Worm (Caenorhabditis elegans) whole organism, midembryonic: ENCODE data around the gene Y47D7A.19.

Experiments
- T22C8.4 ChIP-seq: fragments of 200-800 bp; sonication (Bioruptor generic); IDR thresholded peaks from 2 replicates; pipeline ENCODE4 v1.3.6; 2022; ENCODE audit warnings: missing genetic modification characterization, missing compliant biosample characterization
- cog-1 ChIP-seq: sonication (generic microtip); optimal IDR thresholded peaks from 2 replicates; lab custom pipeline; 2016; ENCODE audit warnings: missing genetic modification characterization, missing compliant biosample characterization
- flt-1 ChIP-seq: fragments of 200-800 bp; sonication (Bioruptor generic); IDR thresholded peaks from 2 replicates; pipeline ENCODE4 v1.3.6; 2022; ENCODE audit warnings: missing genetic modification characterization, missing compliant biosample characterization
- klf-2 ChIP-seq: fragments of 200-800 bp; sonication (Bioruptor generic); conservative IDR thresholded peaks from 2 replicates; pipeline ENCODE4 v1.3.6; 2022; ENCODE audit warnings: missing genetic modification reagents, missing genetic modification characterization, missing compliant biosample characterization
- med-1 ChIP-seq: sonication (generic microtip); optimal IDR thresholded peaks from 2 replicates; lab custom pipeline; 2017; ENCODE audit warnings: missing genetic modification characterization, mild to moderate bottlenecking, missing compliant biosample characterization, antibody characterized with exemption, missing genetic modification reagents; ENCODE audit not compliant: insufficient read depth
- ref-1 ChIP-seq: fragments of 200-800 bp; sonication (Bioruptor generic); conservative IDR thresholded peaks from 2 replicates; pipeline ENCODE4 v1.3.6; 2022; ENCODE audit warnings: missing genetic modification reagents, missing genetic modification characterization, missing compliant biosample characterization
- tab-1 ChIP-seq: fragments of 200-800 bp; sonication (Bioruptor generic); IDR thresholded peaks from 2 replicates; pipeline ENCODE4 v1.3.6; 2022; ENCODE audit warnings: missing genetic modification characterization, missing compliant biosample characterization
- ztf-23 ChIP-seq: fragments of 200-800 bp; sonication (Bioruptor generic); IDR thresholded peaks from 2 replicates; pipeline ENCODE4 v1.3.6; 2022; ENCODE audit warnings: missing genetic modification reagents, missing genetic modification characterization, missing compliant biosample characterization
- ztf-29 ChIP-seq: fragments of 200-800 bp; sonication (Bioruptor generic); IDR thresholded peaks from 2 replicates; pipeline ENCODE4 v1.3.6; 2022; ENCODE audit warnings: missing genetic modification reagents, missing genetic modification characterization, missing compliant biosample characterization

Gene Y47D7A.19

ce11 chrV:4437215-4437614 lies 13.1 kb downstream of the Y47D7A.19 start:
- no peak for TF ChIP-seq flt-1 (GFP tag; lab: Robert Waterston, UW)
- no peak for TF ChIP-seq ref-1 (GFP tag; lab: Robert Waterston, UW)
- TF ChIP-seq klf-2 (GFP tag; lab: Robert Waterston, UW), result no peak
- TF ChIP-seq T22C8.4 (GFP tag; lab: Robert Waterston, UW), result no peak
- TF ChIP-seq ztf-23, result no peak
- TF ChIP-seq tab-1 (GFP tag; lab: Robert Waterston, UW), result no peak
- no peak for TF ChIP-seq med-1 (GFP tag; lab: Kevin White, UChicago)
- no peak for TF ChIP-seq ztf-29 (GFP tag; lab: Robert Waterston, UW)
- no peak for TF ChIP-seq cog-1

ce11 chrV:4442749-4443381 lies 18.7 kb downstream of the Y47D7A.19 start, which contains the start of gene rft-1:
rft-1 (minus strand) TSS chrV:4443223.
- TF ChIP-seq cog-1 (no peak), ref-1 (GFP tag; lab: Robert Waterston, UW) (no peak), T22C8.4 (GFP tag; lab: Robert Waterston, UW) (no peak), tab-1 (GFP tag; lab: Robert Waterston, UW) (no peak)

ce11 chrV:4447637-4448036 lies 23.5 kb downstream of the Y47D7A.19 start:
- no peak for TF ChIP-seq cog-1
- no peak for TF ChIP-seq ztf-29 (GFP tag; lab: Robert Waterston, UW)
- no peak for TF ChIP-seq flt-1 (GFP tag; lab: Robert Waterston, UW)
- no peak for TF ChIP-seq med-1 (GFP tag; lab: Kevin White, UChicago)
- TF ChIP-seq ref-1 (GFP tag; lab: Robert Waterston, UW), result no peak
- no peak for TF ChIP-seq ztf-23
- no peak for TF ChIP-seq tab-1 (GFP tag; lab: Robert Waterston, UW)
- TF ChIP-seq klf-2 (GFP tag; lab: Robert Waterston, UW), result no peak
- no peak for TF ChIP-seq T22C8.4 (GFP tag; lab: Robert Waterston, UW)

- no peak for TF ChIP-seq klf-2 (GFP tag; lab: Robert Waterston, UW)
- no peak for TF ChIP-seq ref-1 (GFP tag; lab: Robert Waterston, UW)
- TF ChIP-seq ztf-23, result no peak
- TF ChIP-seq med-1 (GFP tag; lab: Kevin White, UChicago), result no peak
Measured at ce11 chrV:4450523-4451089, 26.5 kb downstream of the Y47D7A.19 start, which contains the start of gene rft-2. rft-2 (minus strand) TSS chrV:4450563.

- TF ChIP-seq ztf-29 (GFP tag; lab: Robert Waterston, UW), result no peak
- TF ChIP-seq flt-1 (GFP tag; lab: Robert Waterston, UW), result no peak
- TF ChIP-seq med-1 (GFP tag; lab: Kevin White, UChicago), result no peak
- no peak for TF ChIP-seq ztf-23
- no peak for TF ChIP-seq T22C8.4 (GFP tag; lab: Robert Waterston, UW)
- TF ChIP-seq ref-1 (GFP tag; lab: Robert Waterston, UW), result no peak
- TF ChIP-seq cog-1, result no peak
- TF ChIP-seq klf-2 (GFP tag; lab: Robert Waterston, UW), result no peak
- no peak for TF ChIP-seq tab-1 (GFP tag; lab: Robert Waterston, UW)
Measured at ce11 chrV:4454634-4455033, 30.5 kb downstream of the Y47D7A.19 start, which contains the start of gene gnrr-5. gnrr-5 (minus strand) TSS chrV:4454734.

- TF ChIP-seq ref-1 (GFP tag; lab: Robert Waterston, UW) (no peak), klf-2 (GFP tag; lab: Robert Waterston, UW) (no peak), med-1 (GFP tag; lab: Kevin White, UChicago) (no peak), tab-1 (GFP tag; lab: Robert Waterston, UW) (no peak), ztf-23 (no peak), ztf-29 (GFP tag; lab: Robert Waterston, UW) (no peak), T22C8.4 (GFP tag; lab: Robert Waterston, UW) (no peak), flt-1 (GFP tag; lab: Robert Waterston, UW) (no peak), cog-1 (no peak)
Measured at ce11 chrV:4471065-4471464, 46.9 kb downstream of the Y47D7A.19 start, which contains the start of gene T08H10.3. T08H10.3 (plus strand) TSS chrV:4471365.
